Fruit fly (Drosophila melanogaster): Measurements from ENCODE around the gene CG7227.

DNA sequence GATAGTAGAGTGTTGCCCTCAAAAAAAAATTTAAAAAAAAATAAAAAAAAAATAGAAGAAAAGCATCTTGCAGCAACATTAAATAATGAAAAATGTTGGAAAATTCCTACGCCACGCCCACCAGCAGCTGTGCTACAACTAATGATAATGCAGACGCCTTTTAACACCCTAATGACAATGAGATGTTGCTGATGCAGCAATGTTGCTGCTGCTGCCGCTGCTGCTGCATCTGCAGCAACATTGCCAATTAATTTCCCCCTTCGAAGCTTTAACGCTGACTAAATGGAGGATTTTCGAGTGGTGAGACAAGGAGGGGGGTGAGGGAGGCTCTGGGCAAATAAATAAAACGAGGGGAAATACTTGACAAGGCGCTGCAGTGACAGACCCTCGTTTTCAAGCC, 45.6 kb downstream of the CG7227 start:
- no peak for TF ChIP-seq psq (optimal IDR thresholded peaks at IDR 0.05)
- no peak for TF ChIP-seq pan (optimal IDR thresholded peaks at IDR 0.05)
- no peak for TF ChIP-seq usp (GFP tag; optimal IDR thresholded peaks at IDR 0.05)
- TF ChIP-seq CG8478 (optimal IDR thresholded peaks at IDR 0.05), result no peak

All from whole organism.